Worm (Caenorhabditis elegans) whole organism, L4 larva: ENCODE measurements around the gene F35E8.2.

Experiments used
- F10B5.3 ChIP-seq: sonication (generic microtip); optimal IDR thresholded peaks from 2 replicates; lab custom pipeline; 2016; ENCODE audit warnings: mild to moderate bottlenecking, missing genetic modification characterization, missing compliant biosample characterization
- F37D6.2 ChIP-seq: sonication (generic microtip); optimal IDR thresholded peaks from 2 replicates; lab custom pipeline; 2016; ENCODE audit warnings: mild to moderate bottlenecking, missing genetic modification characterization, missing compliant biosample characterization
- F44E2.7 ChIP-seq: fragments of 200-800 bp; sonication (Bioruptor generic); IDR thresholded peaks from 2 replicates; pipeline ENCODE4 v2.1.2; 2022; ENCODE audit warnings: missing genetic modification characterization, missing compliant biosample characterization
- R02D3.7 ChIP-seq: fragments of 150-350 bp; sonication (generic microtip); optimal IDR thresholded peaks from 3 replicates; lab custom pipeline; 2014; ENCODE audit warnings: missing biosample characterization, missing genetic modification characterization
- Y75B8A.6 ChIP-seq: fragments of 200-800 bp; sonication (Bioruptor generic); IDR thresholded peaks from 2 replicates; pipeline ENCODE4 v1.3.6; 2022; ENCODE audit warnings: missing genetic modification reagents, missing genetic modification characterization, missing compliant biosample characterization
- aha-1 ChIP-seq: fragments of 150-350 bp; peaks from one replicate; lab custom pipeline; 2014; ENCODE audit warnings: missing biosample characterization, missing genetic modification characterization
- aly-2 ChIP-seq: sonication (generic microtip); optimal IDR thresholded peaks from 2 replicates; lab custom pipeline; 2018; ENCODE audit warnings: missing biosample characterization, missing genetic modification characterization
- arid-1 ChIP-seq: fragments of 200-800 bp; sonication (Bioruptor generic); conservative IDR thresholded peaks from 2 replicates; pipeline ENCODE4 v1.3.6; 2022; ENCODE audit warnings: missing genetic modification reagents, missing genetic modification characterization, missing compliant biosample characterization
- ceh-20 ChIP-seq: fragments of 200-800 bp; sonication (Bioruptor generic); IDR thresholded peaks from 2 replicates; pipeline ENCODE4 v1.3.6; 2022; ENCODE audit warnings: missing genetic modification reagents, missing genetic modification characterization, missing compliant biosample characterization
- ceh-28 ChIP-seq: fragments of 150-350 bp; optimal IDR thresholded peaks from 2 replicates; lab custom pipeline; 2014; ENCODE audit warnings: missing biosample characterization, missing genetic modification reagents, missing genetic modification characterization
- ceh-62 ChIP-seq: sonication (generic microtip); optimal IDR thresholded peaks from 2 replicates; lab custom pipeline; 2017; ENCODE audit warnings: missing biosample characterization, missing genetic modification characterization
- ceh-82 ChIP-seq: sonication (generic microtip); optimal IDR thresholded peaks from 2 replicates; lab custom pipeline; 2017; ENCODE audit warnings: missing biosample characterization, missing genetic modification characterization
- ces-1 ChIP-seq: fragments of 150-350 bp; sonication (generic microtip); optimal IDR thresholded peaks from 4 replicates; lab custom pipeline; 2014; ENCODE audit warnings: missing biosample characterization, missing genetic modification reagents, missing genetic modification characterization
- ctbp-1 ChIP-seq: fragments of 200-800 bp; sonication (Bioruptor generic); IDR thresholded peaks from 2 replicates; pipeline ENCODE4 v1.3.6; 2022; ENCODE audit warnings: missing genetic modification reagents, missing genetic modification characterization, missing compliant biosample characterization
- daf-12 ChIP-seq: fragments of 150-350 bp; optimal IDR thresholded peaks from 2 replicates; lab custom pipeline; 2014; ENCODE audit warnings: missing biosample characterization, missing genetic modification reagents, missing genetic modification characterization
- daf-16 ChIP-seq, 3 experiments: sonication (generic microtip); optimal IDR thresholded peaks; 2 replicates each; lab custom pipeline; 2016 to 2017; ENCODE audit warnings: missing genetic modification characterization in 3 of 3, missing genetic modification reagents in 3 of 3, mild to moderate bottlenecking in 2 of 3, missing compliant biosample characterization in 2 of 3, missing biosample characterization in 1 of 3, moderate library complexity in 1 of 3
- daf-19 ChIP-seq: fragments of 200-800 bp; sonication (Bioruptor generic); conservative IDR thresholded peaks from 2 replicates; pipeline ENCODE4 v1.3.6; 2022; ENCODE audit warnings: missing genetic modification characterization, missing compliant biosample characterization
- daf-8 ChIP-seq: fragments of 200-800 bp; sonication (Bioruptor generic); IDR thresholded peaks from 2 replicates; pipeline ENCODE4 v1.3.6; 2022; ENCODE audit warnings: missing genetic modification characterization, missing compliant biosample characterization
- dmd-6 ChIP-seq: fragments of 200-800 bp; sonication (Bioruptor generic); IDR thresholded peaks from 2 replicates; pipeline ENCODE4 v1.3.6; 2022; ENCODE audit warnings: missing genetic modification reagents, missing genetic modification characterization, missing compliant biosample characterization
- dmd-8 ChIP-seq: fragments of 200-800 bp; sonication (Bioruptor generic); IDR thresholded peaks from 2 replicates; pipeline ENCODE4 v1.3.6; 2022; ENCODE audit warnings: missing genetic modification characterization, missing compliant biosample characterization
- dpl-1 ChIP-seq: fragments of 150-350 bp; optimal IDR thresholded peaks from 2 replicates; lab custom pipeline; 2014; ENCODE audit warnings: missing biosample characterization, missing genetic modification reagents, missing genetic modification characterization
- dve-1 ChIP-seq: sonication (generic microtip); optimal IDR thresholded peaks from 2 replicates; lab custom pipeline; 2017; ENCODE audit warnings: antibody characterized with exemption, mild to moderate bottlenecking, missing genetic modification characterization, missing compliant biosample characterization; ENCODE audit not compliant: insufficient read depth
- egl-27 ChIP-seq: sonication (generic microtip); optimal IDR thresholded peaks from 3 replicates; lab custom pipeline; 2017; ENCODE audit warnings: missing biosample characterization, missing genetic modification reagents, missing genetic modification characterization
- gei-8 ChIP-seq: fragments of 200-800 bp; sonication (Bioruptor generic); optimal IDR thresholded peaks from 2 replicates; lab custom pipeline; 2018; ENCODE audit warnings: mild to moderate bottlenecking, missing genetic modification characterization, missing compliant biosample characterization
- hlh-11 ChIP-seq: fragments of 200-800 bp; sonication (Bioruptor generic); optimal IDR thresholded peaks from 2 replicates; lab custom pipeline; 2018; ENCODE audit warnings: mild to moderate bottlenecking, missing genetic modification characterization, missing compliant biosample characterization
- hlh-30 ChIP-seq: sonication (generic microtip); optimal IDR thresholded peaks from 2 replicates; lab custom pipeline; 2017; ENCODE audit warnings: antibody characterized with exemption, mild to moderate bottlenecking, missing genetic modification characterization, missing compliant biosample characterization; ENCODE audit not compliant: insufficient read depth
- lim-7 ChIP-seq: fragments of 200-800 bp; sonication (Bioruptor generic); IDR thresholded peaks from 2 replicates; pipeline ENCODE4 v1.3.6; 2022; ENCODE audit warnings: missing genetic modification characterization, missing compliant biosample characterization
- lin-1 ChIP-seq: fragments of 200-800 bp; sonication (Bioruptor generic); IDR thresholded peaks from 2 replicates; pipeline ENCODE4 v1.3.6; 2022; ENCODE audit warnings: missing genetic modification reagents, missing genetic modification characterization, missing compliant biosample characterization
- lin-29 ChIP-seq: fragments of 200-800 bp; sonication (Bioruptor generic); IDR thresholded peaks from 2 replicates; pipeline ENCODE4 v1.3.6; 2022; ENCODE audit warnings: missing genetic modification reagents, missing genetic modification characterization, missing compliant biosample characterization
- lin-38 ChIP-seq: fragments of 200-800 bp; sonication (Bioruptor generic); IDR thresholded peaks from 2 replicates; pipeline ENCODE4 v1.3.6; 2022; ENCODE audit warnings: missing genetic modification reagents, missing genetic modification characterization, missing compliant biosample characterization
- mdl-1 ChIP-seq, 2 experiments: fragments of 150-350 bp in 1 of 2; sonication (generic microtip) in 1 of 2; optimal IDR thresholded peaks; 2 replicates each; lab custom pipeline; 2014 to 2017; ENCODE audit warnings: missing biosample characterization in 2 of 2, missing genetic modification characterization in 2 of 2
- mdt-29 ChIP-seq: fragments of 200-800 bp; sonication (Bioruptor generic); IDR thresholded peaks from 2 replicates; pipeline ENCODE4 v1.3.6; 2022; ENCODE audit warnings: missing genetic modification reagents, missing genetic modification characterization, missing compliant biosample characterization
- mep-1 ChIP-seq: fragments of 150-350 bp; sonication (generic microtip); optimal IDR thresholded peaks from 3 replicates; lab custom pipeline; 2014; ENCODE audit warnings: missing biosample characterization, missing genetic modification characterization
- mxl-2 ChIP-seq: fragments of 200-800 bp; sonication (Bioruptor generic); conservative IDR thresholded peaks from 2 replicates; pipeline ENCODE4 v1.3.6; 2022; ENCODE audit warnings: missing genetic modification reagents, missing genetic modification characterization, missing compliant biosample characterization
- mxl-3 ChIP-seq: fragments of 200-800 bp; sonication (Bioruptor generic); optimal IDR thresholded peaks from 2 replicates; lab custom pipeline; 2018; ENCODE audit warnings: mild to moderate bottlenecking, missing genetic modification characterization, missing compliant biosample characterization
- nhr-102 ChIP-seq: sonication (generic microtip); optimal IDR thresholded peaks from 2 replicates; lab custom pipeline; 2016; ENCODE audit warnings: mild to moderate bottlenecking, missing genetic modification characterization, moderate library complexity, missing compliant biosample characterization
- nhr-11 ChIP-seq: fragments of 150-350 bp; optimal IDR thresholded peaks from 2 replicates; lab custom pipeline; 2014; ENCODE audit warnings: missing biosample characterization, missing genetic modification characterization
- nhr-42 ChIP-seq: fragments of 200-800 bp; sonication (Bioruptor generic); IDR thresholded peaks from 2 replicates; pipeline ENCODE4 v1.3.6; 2022; ENCODE audit warnings: missing genetic modification characterization, missing compliant biosample characterization
- nhr-48 ChIP-seq: sonication (generic microtip); optimal IDR thresholded peaks from 2 replicates; lab custom pipeline; 2016; ENCODE audit warnings: mild to moderate bottlenecking, missing genetic modification characterization, missing compliant biosample characterization
- nhr-77 ChIP-seq: fragments of 150-350 bp; optimal IDR thresholded peaks from 2 replicates; lab custom pipeline; 2014; ENCODE audit warnings: missing biosample characterization, missing genetic modification characterization
- php-3 ChIP-seq: fragments of 200-800 bp; sonication (Bioruptor generic); IDR thresholded peaks from 2 replicates; pipeline ENCODE4 v1.3.6; 2022; ENCODE audit warnings: missing genetic modification reagents, missing genetic modification characterization, missing compliant biosample characterization
- sdz-12 ChIP-seq: fragments of 200-800 bp; sonication (Bioruptor generic); optimal IDR thresholded peaks from 2 replicates; lab custom pipeline; 2018; ENCODE audit warnings: mild to moderate bottlenecking, missing genetic modification characterization, missing compliant biosample characterization
- set-16 ChIP-seq: fragments of 200-800 bp; sonication (Bioruptor generic); IDR thresholded peaks from 2 replicates; pipeline ENCODE4 v1.3.6; 2022; ENCODE audit warnings: missing genetic modification reagents, missing genetic modification characterization, missing compliant biosample characterization
- snpc-4 ChIP-seq: fragments of 150-350 bp; optimal IDR thresholded peaks from 2 replicates; lab custom pipeline; 2014; ENCODE audit warnings: missing biosample characterization, missing genetic modification characterization
- spr-3 ChIP-seq: fragments of 200-800 bp; sonication (Bioruptor generic); optimal IDR thresholded peaks from 2 replicates; lab custom pipeline; 2018; ENCODE audit warnings: mild to moderate bottlenecking, missing genetic modification characterization, missing compliant biosample characterization
- tag-97 ChIP-seq: fragments of 200-800 bp; sonication (Bioruptor generic); IDR thresholded peaks from 2 replicates; pipeline ENCODE4 v1.3.6; 2022; ENCODE audit warnings: missing genetic modification characterization, missing compliant biosample characterization
- unc-39 ChIP-seq: sonication (generic microtip); optimal IDR thresholded peaks from 2 replicates; lab custom pipeline; 2017; ENCODE audit warnings: missing biosample characterization, missing genetic modification characterization
- unc-62 ChIP-seq, 3 experiments: fragments of 150-350 bp in 1 of 3; sonication (generic microtip); optimal IDR thresholded peaks in 2 of 3; peaks in 1 of 3; 1 replicate in 1 of 3; 2 replicates in 2 of 3; lab custom pipeline; 2014 to 2017; ENCODE audit warnings: missing biosample characterization in 3 of 3, missing genetic modification characterization in 3 of 3, missing genetic modification reagents in 3 of 3, missing genotype in 1 of 3
- vab-7 ChIP-seq: fragments of 200-800 bp; sonication (Bioruptor generic); IDR thresholded peaks from 2 replicates; pipeline ENCODE4 v1.3.6; 2022; ENCODE audit warnings: missing genetic modification reagents, missing genetic modification characterization, missing compliant biosample characterization
- zag-1 ChIP-seq: fragments of 150-350 bp; optimal IDR thresholded peaks from 2 replicates; lab custom pipeline; 2014; ENCODE audit warnings: missing biosample characterization, missing genetic modification characterization
- ztf-7 ChIP-seq: fragments of 150-350 bp; optimal IDR thresholded peaks from 2 replicates; lab custom pipeline; 2014; ENCODE audit warnings: missing biosample characterization, missing genetic modification characterization

The F35E8.2 gene

ce11 chrV:15887708-15888295, 17.7 kb upstream of the F35E8.2 start (continued):
- TF ChIP-seq tag-97 (no peak), F10B5.3 (tag; lab: Kevin White, UChicago) (no peak), unc-62 (GFP tag; optimal IDR thresholded peaks at IDR 0.05 in 1 of 2; lab: Kevin White, UChicago) (no peak), unc-62 (tag; optimal IDR thresholded peaks at IDR 0.05; lab: Kevin White, UChicago) (no peak), daf-12 (tag; lab: Kevin White, UChicago) (no peak), Y75B8A.6 (GFP tag; lab: Robert Waterston, UW) (no peak), ceh-28 (tag; lab: Kevin White, UChicago) (no peak), mxl-3 (GFP tag; lab: Kevin White, UChicago) (peak; percentile 48), lin-1 (GFP tag; lab: Robert Waterston, UW) (no peak), nhr-102 (tag; lab: Kevin White, UChicago) (no peak), mdl-1 (tag; optimal IDR thresholded peaks at IDR 0.05; lab: Kevin White, UChicago) (peak in 1 of 2 experiments; percentile 29), daf-19 (no peak), php-3 (peak; percentile 60; the same call in 1 of the 2 replicates), daf-8 (GFP tag; lab: Robert Waterston, UW) (no peak), ces-1 (GFP tag; lab: Kevin White, UChicago) (no peak), nhr-11 (no peak), snpc-4 (tag; lab: Kevin White, UChicago) (no peak), nhr-77 (tag; lab: Kevin White, UChicago) (peak; percentile 32), dmd-6 (peak; percentile 86), hlh-11 (peak; percentile 79), ceh-20 (no peak), daf-16 (GFP tag; optimal IDR thresholded peaks at IDR 0.05; lab: Kevin White, UChicago) (no peak), daf-16 (tag; optimal IDR thresholded peaks at IDR 0.05; lab: Kevin White, UChicago) (peak; percentile 87), arid-1 (no peak), gei-8 (GFP tag; lab: Kevin White, UChicago) (no peak), mdt-29 (GFP tag; lab: Robert Waterston, UW) (no peak), dve-1 (tag; lab: Kevin White, UChicago) (peak; percentile 48), ceh-82 (no peak), mxl-2 (GFP tag; lab: Robert Waterston, UW) (no peak), ztf-7 (tag; lab: Kevin White, UChicago) (no peak), lim-7 (GFP tag; lab: Robert Waterston, UW) (no peak), ctbp-1 (GFP tag; lab: Robert Waterston, UW) (no peak), set-16 (GFP tag; lab: Robert Waterston, UW) (no peak), dpl-1 (no peak), lin-29 (GFP tag; lab: Robert Waterston, UW) (no peak), ceh-62 (tag; lab: Kevin White, UChicago) (no peak), R02D3.7 (tag; lab: Kevin White, UChicago) (no peak), lin-38 (GFP tag; lab: Robert Waterston, UW) (no peak), sdz-12 (no peak), hlh-30 (tag; lab: Kevin White, UChicago) (peak; percentile 49), aly-2 (tag; lab: Kevin White, UChicago) (no peak), F44E2.7 (no peak), egl-27 (tag; lab: Kevin White, UChicago) (no peak), nhr-42 (GFP tag; lab: Robert Waterston, UW) (no peak), vab-7 (no peak), dmd-8 (GFP tag; lab: Robert Waterston, UW) (no peak), unc-39 (tag; lab: Kevin White, UChicago) (no peak), spr-3 (GFP tag; lab: Kevin White, UChicago) (no peak), aha-1 (no peak), F37D6.2 (no peak), mep-1 (tag; lab: Kevin White, UChicago) (no peak), nhr-48 (no peak), zag-1 (tag; lab: Kevin White, UChicago) (no peak)
